Worm (Caenorhabditis elegans) whole organism, mixed stage, embryonic: ENCODE results near the gene ant-1.3.

Source experiments
- M03D4.4 ChIP-seq: sonication (generic microtip); optimal IDR thresholded peaks from 2 replicates; lab custom pipeline; 2017; ENCODE audit warnings: mild to moderate bottlenecking, missing genetic modification characterization, missing compliant biosample characterization
- bed-3 ChIP-seq: fragments of 200-800 bp; sonication (Bioruptor generic); optimal IDR thresholded peaks from 3 replicates; lab custom pipeline; 2018; ENCODE audit warnings: mild to moderate bottlenecking, missing genetic modification characterization, moderate library complexity, missing compliant biosample characterization
- blmp-1 ChIP-seq: fragments of 150-350 bp; optimal IDR thresholded peaks from 2 replicates; lab custom pipeline; 2014; ENCODE audit warnings: missing biosample characterization, missing genetic modification characterization
- ceh-43 ChIP-seq: fragments of 200-800 bp; sonication (Bioruptor generic); optimal IDR thresholded peaks from 2 replicates; lab custom pipeline; 2018; ENCODE audit warnings: mild to moderate bottlenecking, missing genetic modification characterization, moderate library complexity, missing compliant biosample characterization
- ces-1 ChIP-seq: fragments of 150-350 bp; optimal IDR thresholded peaks from 2 replicates; lab custom pipeline; 2014; ENCODE audit warnings: missing biosample characterization, missing genetic modification reagents, missing genetic modification characterization
- cnd-1 ChIP-seq: fragments of 200-800 bp; sonication (Bioruptor generic); optimal IDR thresholded peaks from 2 replicates; lab custom pipeline; 2018; ENCODE audit warnings: mild to moderate bottlenecking, missing genetic modification characterization, missing compliant biosample characterization
- drap-1 ChIP-seq: fragments of 200-800 bp; sonication (Bioruptor generic); optimal IDR thresholded peaks from 3 replicates; lab custom pipeline; 2018; ENCODE audit warnings: mild to moderate bottlenecking, missing genetic modification characterization, missing compliant biosample characterization
- elt-1 ChIP-seq: sonication (generic microtip); optimal IDR thresholded peaks from 2 replicates; lab custom pipeline; 2017; ENCODE audit warnings: missing genetic modification characterization, mild to moderate bottlenecking, missing compliant biosample characterization, antibody characterized with exemption, moderate library complexity, borderline replicate concordance; ENCODE audit not compliant: insufficient read depth
- elt-3 ChIP-seq: fragments of 150-350 bp; optimal IDR thresholded peaks from 2 replicates; lab custom pipeline; 2014; ENCODE audit warnings: missing biosample characterization, missing genetic modification characterization
- flh-1 ChIP-seq: fragments of 200-800 bp; sonication (Bioruptor generic); optimal IDR thresholded peaks from 2 replicates; lab custom pipeline; 2018; ENCODE audit warnings: mild to moderate bottlenecking, missing genetic modification characterization, moderate library complexity, missing compliant biosample characterization
- ham-2 ChIP-seq: fragments of 200-800 bp; sonication (Bioruptor generic); optimal IDR thresholded peaks from 2 replicates; lab custom pipeline; 2018; ENCODE audit warnings: mild to moderate bottlenecking, missing genetic modification characterization, missing compliant biosample characterization
- hlh-1 ChIP-seq: fragments of 150-350 bp; optimal IDR thresholded peaks from 2 replicates; lab custom pipeline; 2014; ENCODE audit warnings: missing biosample characterization, missing genetic modification reagents, missing genetic modification characterization
- lsy-2 ChIP-seq: fragments of 150-350 bp; optimal IDR thresholded peaks from 2 replicates; lab custom pipeline; 2014; ENCODE audit warnings: missing biosample characterization, missing genetic modification characterization
- mab-5 ChIP-seq: fragments of 150-350 bp; optimal IDR thresholded peaks from 2 replicates; lab custom pipeline; 2014; ENCODE audit warnings: missing biosample characterization, missing genetic modification characterization
- mep-1 ChIP-seq: fragments of 150-350 bp; optimal IDR thresholded peaks from 2 replicates; lab custom pipeline; 2017; ENCODE audit warnings: missing biosample characterization, missing genetic modification reagents, missing genetic modification characterization, inconsistent platforms
- nhr-2 ChIP-seq: fragments of 150-350 bp; optimal IDR thresholded peaks from 2 replicates; lab custom pipeline; 2014; ENCODE audit warnings: missing biosample characterization, missing genetic modification characterization
- nhr-237 ChIP-seq: fragments of 150-350 bp; optimal IDR thresholded peaks from 2 replicates; lab custom pipeline; 2014; ENCODE audit warnings: missing biosample characterization, missing genetic modification characterization
- nhr-28 ChIP-seq: fragments of 150-350 bp; optimal IDR thresholded peaks from 2 replicates; lab custom pipeline; 2014; ENCODE audit warnings: missing biosample characterization, missing genetic modification characterization
- pha-4 ChIP-seq: fragments of 150-350 bp; optimal IDR thresholded peaks from 2 replicates; lab custom pipeline; 2018; ENCODE audit warnings: missing biosample characterization, missing genetic modification reagents, missing genetic modification characterization
- sem-2 ChIP-seq: fragments of 200-800 bp; sonication (Bioruptor generic); optimal IDR thresholded peaks from 2 replicates; lab custom pipeline; 2018; ENCODE audit warnings: mild to moderate bottlenecking, missing genetic modification characterization, missing compliant biosample characterization
- snpc-4 ChIP-seq: fragments of 150-350 bp; optimal IDR thresholded peaks from 2 replicates; lab custom pipeline; 2014; ENCODE audit warnings: missing biosample characterization, missing genetic modification characterization
- sptf-1 ChIP-seq: sonication (generic microtip); optimal IDR thresholded peaks from 2 replicates; lab custom pipeline; 2017; ENCODE audit warnings: mild to moderate bottlenecking, missing genetic modification characterization, moderate library complexity, missing compliant biosample characterization
- tbx-8 ChIP-seq: fragments of 200-800 bp; sonication (Bioruptor generic); optimal IDR thresholded peaks from 2 replicates; lab custom pipeline; 2018; ENCODE audit warnings: mild to moderate bottlenecking, missing genetic modification characterization, moderate library complexity, missing compliant biosample characterization
- unc-120 ChIP-seq: sonication (generic microtip); optimal IDR thresholded peaks from 2 replicates; lab custom pipeline; 2017; ENCODE audit warnings: missing genetic modification characterization, missing compliant biosample characterization; ENCODE audit not compliant: poor library complexity, severe bottlenecking
- unc-39 ChIP-seq: fragments of 150-350 bp; optimal IDR thresholded peaks from 2 replicates; lab custom pipeline; 2014; ENCODE audit warnings: missing biosample characterization, missing genetic modification characterization
- unc-62 ChIP-seq: fragments of 150-350 bp; optimal IDR thresholded peaks from 2 replicates; lab custom pipeline; 2014; ENCODE audit warnings: missing biosample characterization, missing genetic modification reagents, missing genetic modification characterization
- zip-8 ChIP-seq: fragments of 150-350 bp; optimal IDR thresholded peaks from 2 replicates; lab custom pipeline; 2014; ENCODE audit warnings: missing biosample characterization, missing genetic modification characterization
- ztf-11 ChIP-seq: fragments of 150-350 bp; optimal IDR thresholded peaks from 2 replicates; lab custom pipeline; 2014; ENCODE audit warnings: missing biosample characterization, missing genetic modification characterization

Gene ant-1.3

ce11 chrIV:9680841-9681240 is 28.3 kb downstream of the ant-1.3 start, which contains the start of gene ins-8:
Gene ins-8, minus strand, starts transcription at chrIV:9680941.
- TF ChIP-seq elt-3 (no peak), zip-8 (tag; lab: Kevin White, UChicago) (no peak), M03D4.4 (tag; lab: Kevin White, UChicago) (no peak), sem-2 (GFP tag; lab: Kevin White, UChicago) (no peak), sptf-1 (tag; lab: Kevin White, UChicago) (no peak), unc-120 (tag; lab: Kevin White, UChicago) (no peak), blmp-1 (tag; lab: Kevin White, UChicago) (no peak), drap-1 (no peak), unc-62 (GFP tag; lab: Kevin White, UChicago) (no peak), cnd-1 (no peak), nhr-28 (no peak), ceh-43 (no peak), elt-1 (tag; lab: Kevin White, UChicago) (no peak), hlh-1 (tag; lab: Kevin White, UChicago) (no peak), ces-1 (GFP tag; lab: Kevin White, UChicago) (no peak), unc-39 (tag; lab: Kevin White, UChicago) (no peak)

- no peak for TF ChIP-seq blmp-1 (tag; lab: Kevin White, UChicago)
- TF ChIP-seq drap-1 = no peak
- no peak for TF ChIP-seq elt-3
- TF ChIP-seq nhr-237 (tag; lab: Kevin White, UChicago) = no peak
- TF ChIP-seq pha-4 = no peak
Measured at ce11 chrIV:9679296-9679695, 29.8 kb downstream of the ant-1.3 start.

DNA sequence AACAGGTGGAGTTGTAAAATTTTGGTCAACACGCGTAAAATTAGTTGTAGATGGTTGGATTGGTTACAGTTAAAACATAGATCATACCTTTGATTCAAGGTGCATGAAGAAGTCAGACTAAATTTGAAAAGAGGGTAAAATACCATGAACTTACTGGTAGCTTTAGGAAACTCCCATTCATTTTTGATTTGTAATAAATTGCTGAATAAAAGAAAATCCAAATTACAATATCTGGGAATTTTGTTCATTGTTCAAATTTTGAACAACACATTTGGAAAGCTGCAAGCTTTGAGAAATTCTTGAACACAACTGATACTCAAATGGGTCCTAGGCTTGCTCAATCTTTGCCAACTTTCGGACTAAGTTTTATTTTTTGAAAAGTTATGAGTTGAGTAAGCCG is 31.1 kb downstream of the ant-1.3 start:
- TF ChIP-seq elt-1 (tag; lab: Kevin White, UChicago) = no peak
- TF ChIP-seq unc-120 (tag; lab: Kevin White, UChicago) = no peak
- no peak for TF ChIP-seq flh-1 (GFP tag; lab: Kevin White, UChicago)
- TF ChIP-seq snpc-4 (tag; lab: Kevin White, UChicago) = no peak
- no peak for TF ChIP-seq drap-1
- TF ChIP-seq sptf-1 (tag; lab: Kevin White, UChicago) = no peak
- TF ChIP-seq elt-3 = no peak
- no peak for TF ChIP-seq ceh-43
- no peak for TF ChIP-seq ces-1 (GFP tag; lab: Kevin White, UChicago)
- TF ChIP-seq lsy-2 (tag; lab: Kevin White, UChicago) = no peak
- no peak for TF ChIP-seq ham-2 (GFP tag; lab: Kevin White, UChicago)
- no peak for TF ChIP-seq tbx-8 (GFP tag; lab: Kevin White, UChicago)
- TF ChIP-seq nhr-2 (tag; lab: Kevin White, UChicago) = no peak
- TF ChIP-seq sem-2 (GFP tag; lab: Kevin White, UChicago) = no peak
- no peak for TF ChIP-seq ztf-11
- no peak for TF ChIP-seq M03D4.4 (tag; lab: Kevin White, UChicago)
- no peak for TF ChIP-seq nhr-237 (tag; lab: Kevin White, UChicago)
- TF ChIP-seq bed-3 = no peak

DNA sequence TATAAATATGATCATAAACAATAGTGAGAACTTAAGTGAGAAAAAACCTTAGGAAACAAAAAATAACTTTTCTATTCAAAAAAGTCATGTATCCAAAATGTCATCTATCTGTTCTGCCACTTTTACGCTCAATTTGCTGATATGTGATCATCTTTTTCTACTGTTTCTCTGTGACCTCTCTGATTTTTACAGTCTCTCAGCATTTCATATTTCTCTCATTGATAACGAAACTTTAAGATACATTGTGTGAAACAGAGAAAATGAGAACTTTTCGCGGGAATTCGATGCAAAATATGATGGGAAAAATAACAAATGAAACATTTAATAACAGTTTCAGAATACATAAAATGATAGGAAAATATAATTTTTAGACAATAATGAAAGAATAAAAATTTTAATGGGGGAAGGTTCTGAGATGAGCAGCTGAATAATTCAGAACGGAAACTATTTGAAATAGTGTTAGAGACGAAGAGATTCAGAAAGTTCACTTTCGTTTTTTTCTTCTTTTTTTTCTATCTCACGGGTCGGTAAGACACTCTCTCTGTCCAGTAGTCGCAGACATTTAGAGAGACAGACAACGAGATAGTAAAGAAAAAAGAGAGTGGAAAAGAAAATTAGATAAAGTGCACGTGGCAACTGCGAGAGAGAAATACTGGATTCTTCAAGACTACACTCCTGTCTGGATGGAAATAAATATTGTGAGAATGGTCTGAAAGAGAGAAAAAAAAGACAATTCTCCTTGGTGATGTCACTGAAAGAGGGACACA is 31.7 kb downstream of the ant-1.3 start:
- TF ChIP-seq ces-1 (GFP tag; lab: Kevin White, UChicago) (peak; percentile 78), M03D4.4 (tag; lab: Kevin White, UChicago) (no peak), tbx-8 (GFP tag; lab: Kevin White, UChicago) (no peak), mep-1 (tag; lab: Kevin White, UChicago) (peak; percentile 15), unc-62 (GFP tag; lab: Kevin White, UChicago) (peak; percentile 18), mab-5 (tag; lab: Kevin White, UChicago) (no peak), blmp-1 (tag; lab: Kevin White, UChicago) (peak; percentile 86), bed-3 (no peak)
- TF ChIP-seq, all 35 proteins: peak for 4

DNA sequence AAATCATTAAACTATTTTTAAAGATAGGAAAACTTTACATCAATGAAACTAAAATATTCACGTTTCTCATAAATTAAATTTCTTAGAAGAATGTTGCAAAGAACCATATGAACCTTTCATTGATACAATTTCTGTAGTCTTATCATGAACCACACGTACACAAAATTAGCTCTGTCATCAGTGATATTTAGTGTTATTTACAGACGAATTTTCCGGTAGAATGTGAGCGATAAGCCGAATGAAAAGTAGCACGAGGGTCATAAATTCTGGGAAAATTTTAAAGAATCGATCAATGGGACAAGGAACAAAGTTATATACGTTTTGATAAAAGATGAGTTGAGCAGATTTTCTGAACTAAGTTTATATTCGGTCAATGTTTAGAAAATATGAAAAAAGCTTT is 32.6 kb downstream of the ant-1.3 start:
- TF ChIP-seq ham-2 (GFP tag; lab: Kevin White, UChicago) = no peak
